Worm (Caenorhabditis elegans): ENCODE results near the gene ZK177.1.

Gene ZK177.1

ce11 chrII:5572082-5572746, 44.3 kb downstream of the ZK177.1 start (continued):
- TF ChIP-seq lin-14 (GFP tag; optimal IDR thresholded peaks at IDR 0.05) (peak; percentile 70), nhr-11 (tag; optimal IDR thresholded peaks at IDR 0.05) (no peak), sptf-1 (tag; optimal IDR thresholded peaks at IDR 0.05) (no peak), mab-9 (GFP tag; IDR thresholded peaks at IDR 0.05) (no peak), blmp-1 (tag; optimal IDR thresholded peaks at IDR 0.05) (peak; percentile 13), swsn-7 (tag; optimal IDR thresholded peaks at IDR 0.05) (peak; percentile 10), lin-35 (GFP tag; optimal IDR thresholded peaks at IDR 0.05) (peak in 1 of 2 experiments; percentile 60), nhr-19 (GFP tag; conservative IDR thresholded peaks at IDR 0.05) (peak; percentile 43), lsy-2 (tag; optimal IDR thresholded peaks at IDR 0.05) (peak in 1 of 2 experiments; percentile 40)

ce11 chrII:5574925-5575324, 47.0 kb downstream of the ZK177.1 start:
- TF ChIP-seq nhr-71 (tag; optimal IDR thresholded peaks at IDR 0.05) (peak; percentile 16), nhr-20 (tag; optimal IDR thresholded peaks at IDR 0.05) (peak; percentile 3), C16A3.4 (tag; optimal IDR thresholded peaks at IDR 0.05) (no peak), elt-2 (tag; optimal IDR thresholded peaks at IDR 0.05) (peak; percentile 11)

ce11 chrII:5577060-5577459, 49.1 kb downstream of the ZK177.1 start:
- peak; percentile 40 for TF ChIP-seq skn-1 (tag; optimal IDR thresholded peaks at IDR 0.05)
- 0 out of 2 replicates have a peak, but pooled peaks have one; percentile 15 for TF ChIP-seq nhr-19 (GFP tag; conservative IDR thresholded peaks at IDR 0.05)
- TF ChIP-seq C04F5.9 (tag; optimal IDR thresholded peaks at IDR 0.05) = no peak
- peak in 1 of 2 experiments; percentile 30 for TF ChIP-seq mdl-1 (tag; optimal IDR thresholded peaks at IDR 0.05)
- peak; percentile 34 for TF ChIP-seq swsn-7 (tag; optimal IDR thresholded peaks at IDR 0.05)
- peak; percentile 36 for TF ChIP-seq snpc-4 (tag; optimal IDR thresholded peaks at IDR 0.05)
- TF ChIP-seq nhr-90 (tag; optimal IDR thresholded peaks at IDR 0.05; ENCODE audit: poor library complexity) = peak; percentile 10
- TF ChIP-seq lin-35 (GFP tag; optimal IDR thresholded peaks at IDR 0.05) = peak in 1 of 2 experiments; percentile 59
- TF ChIP-seq dpl-1 (GFP tag; optimal IDR thresholded peaks at IDR 0.05) = peak; percentile 18 to 31 (median 29)
- peak; percentile 20 for TF ChIP-seq blmp-1 (tag; optimal IDR thresholded peaks at IDR 0.05)
- TF ChIP-seq xbp-1 (tag; optimal IDR thresholded peaks at IDR 0.05) = peak; percentile 5
- peak; percentile 59 for TF ChIP-seq rnt-1 (tag; optimal IDR thresholded peaks at IDR 0.05)
- TF ChIP-seq snu-23 (GFP tag; optimal IDR thresholded peaks at IDR 0.05) = peak; percentile 55
- peak; percentile 2 for TF ChIP-seq lin-13 (GFP tag; optimal IDR thresholded peaks at IDR 0.05)
- TF ChIP-seq egl-13 (tag; optimal IDR thresholded peaks at IDR 0.05) = peak; percentile 0
- peak; percentile 30 for TF ChIP-seq lin-14 (GFP tag; optimal IDR thresholded peaks at IDR 0.05)
- peak; percentile 34 for TF ChIP-seq nhr-20 (tag; optimal IDR thresholded peaks at IDR 0.05)
- TF ChIP-seq sox-4 (tag; optimal IDR thresholded peaks at IDR 0.05) = no peak
- TF ChIP-seq nhr-77 (tag; optimal IDR thresholded peaks at IDR 0.05) = no peak
- TF ChIP-seq fkh-10 (GFP tag; optimal IDR thresholded peaks at IDR 0.05) = no peak
- peak; percentile 37 for TF ChIP-seq elt-2 (tag; optimal IDR thresholded peaks at IDR 0.05)
- TF ChIP-seq ama-1 (optimal IDR thresholded peaks at IDR 0.05) = no peak
- peak; percentile 66 for TF ChIP-seq fkh-8 (tag; optimal IDR thresholded peaks at IDR 0.05)
- peak in 1 of 3 experiments; percentile 6 for TF ChIP-seq ceh-82 (tag; optimal IDR thresholded peaks at IDR 0.05)
- TF ChIP-seq C16A3.4 (tag; optimal IDR thresholded peaks at IDR 0.05) = peak; percentile 54
- TF ChIP-seq dsc-1 (tag; optimal IDR thresholded peaks at IDR 0.05) = no peak
- TF ChIP-seq nhr-71 (tag; optimal IDR thresholded peaks at IDR 0.05) = peak; percentile 52
- no peak for TF ChIP-seq tlp-1 (tag; optimal IDR thresholded peaks at IDR 0.05)
- peak; percentile 28 to 51 for TF ChIP-seq efl-1 (optimal IDR thresholded peaks at IDR 0.05)
- peak; percentile 13 to 76 for TF ChIP-seq efl-1 (GFP tag; optimal IDR thresholded peaks at IDR 0.05 in 1 of 2)
- TF ChIP-seq lsy-2 (tag; optimal IDR thresholded peaks at IDR 0.05) = peak in 1 of 2 experiments; percentile 60

- no peak for TF ChIP-seq sptf-1 (tag; optimal IDR thresholded peaks at IDR 0.05)
- TF ChIP-seq elt-2 (tag; optimal IDR thresholded peaks at IDR 0.05) = no peak
Measured at ce11 chrII:5578035-5578434, 50.1 kb downstream of the ZK177.1 start, which contains the start of gene T25E4.1. Gene T25E4.1 (plus strand): TSS chrII:5578335.
